Fruit fly (Drosophila melanogaster) whole organism, embryonic: ENCODE data around the gene Oseg1.
A peak's percentile ranks its signal among the peaks of the same experiment; 100 is the strongest.

Source experiments
- Adf1 ChIP-seq: fragments of 200-800 bp; sonication (Bioruptor generic); IDR thresholded peaks from 2 replicates; pipeline ENCODE4 v1.3.6; 2022; ENCODE audit warnings: missing biosample characterization, missing genetic modification characterization
- BEAF-32 ChIP-seq: fragments of 200-800 bp; sonication (Bioruptor generic); optimal IDR thresholded peaks from 3 replicates; lab custom pipeline; 2017; ENCODE audit warnings: missing biosample characterization, missing genetic modification characterization, mild to moderate bottlenecking, moderate library complexity, missing genetic modification reagents
- BtbVII ChIP-seq: fragments of 200-800 bp; sonication (Bioruptor generic); optimal IDR thresholded peaks from 3 replicates; lab custom pipeline; 2017; ENCODE audit warnings: missing biosample characterization, mild to moderate bottlenecking, missing genetic modification characterization
- Bteb2 ChIP-seq: fragments of 200-800 bp; sonication (Bioruptor generic); optimal IDR thresholded peaks from 2 replicates; lab custom pipeline; 2016; ENCODE audit warnings: missing biosample characterization, missing genetic modification characterization
- C15 ChIP-seq: fragments of 200-800 bp; sonication (Bioruptor generic); IDR thresholded peaks from 3 replicates; pipeline ENCODE4 v1.3.6; 2022; ENCODE audit warnings: missing biosample characterization, missing genetic modification characterization
- CG12769 ChIP-seq: fragments of 200-800 bp; sonication (Bioruptor generic); optimal IDR thresholded peaks from 2 replicates; lab custom pipeline; 2019; ENCODE audit warnings: missing biosample characterization, mild to moderate bottlenecking, missing genetic modification characterization, moderate library complexity
- CG12942 ChIP-seq: fragments of 200-800 bp; sonication (Bioruptor generic); optimal IDR thresholded peaks from 3 replicates; lab custom pipeline; 2016; ENCODE audit warnings: missing biosample characterization, missing genetic modification characterization
- CG14441 ChIP-seq: fragments of 200-800 bp; sonication (Bioruptor generic); IDR thresholded peaks from 2 replicates; pipeline ENCODE4 v1.3.6; 2022; ENCODE audit warnings: missing biosample characterization, missing genetic modification characterization
- CG2678 ChIP-seq: fragments of 200-800 bp; sonication (Bioruptor generic); optimal IDR thresholded peaks from 3 replicates; lab custom pipeline; 2019; ENCODE audit warnings: missing biosample characterization, mild to moderate bottlenecking, missing genetic modification characterization, moderate library complexity
- CG32772 ChIP-seq: fragments of 200-800 bp; sonication (Bioruptor generic); IDR thresholded peaks from 2 replicates; pipeline ENCODE4 v1.3.6; 2022; ENCODE audit warnings: missing biosample characterization, missing genetic modification characterization
- CG3995 ChIP-seq: fragments of 200-800 bp; sonication (Bioruptor generic); optimal IDR thresholded peaks from 3 replicates; lab custom pipeline; 2016; ENCODE audit warnings: missing biosample characterization, missing genetic modification characterization
- CG5953 ChIP-seq: fragments of 200-800 bp; sonication (Bioruptor generic); IDR thresholded peaks from 2 replicates; pipeline ENCODE4 v1.3.6; 2022; ENCODE audit warnings: missing biosample characterization, missing genetic modification characterization
- CG6689 ChIP-seq: fragments of 200-800 bp; sonication (Bioruptor generic); IDR thresholded peaks from 2 replicates; pipeline ENCODE4 v1.3.6; 2022; ENCODE audit warnings: missing biosample characterization, missing genetic modification characterization
- CG6813 ChIP-seq: fragments of 200-800 bp; sonication (Bioruptor generic); optimal IDR thresholded peaks from 2 replicates; lab custom pipeline; 2017; ENCODE audit warnings: missing biosample characterization, missing genetic modification characterization, mild to moderate bottlenecking, moderate library complexity, missing genetic modification reagents
- CG7372 ChIP-seq: fragments of 200-800 bp; sonication (Bioruptor generic); IDR thresholded peaks from 2 replicates; pipeline ENCODE4 v1.3.6; 2022; ENCODE audit warnings: missing biosample characterization, missing genetic modification characterization
- CG7839 ChIP-seq: fragments of 200-800 bp; sonication (Bioruptor generic); optimal IDR thresholded peaks from 3 replicates; lab custom pipeline; 2018; ENCODE audit warnings: missing biosample characterization, mild to moderate bottlenecking, missing genetic modification characterization, moderate library complexity
- CG8290 ChIP-seq, 3 experiments: fragments of 200-800 bp; sonication (Bioruptor generic); optimal IDR thresholded peaks; 2 replicates each; lab custom pipeline; 2016 to 2019; ENCODE audit warnings: missing biosample characterization in 3 of 3, missing genetic modification characterization in 3 of 3, mild to moderate bottlenecking in 2 of 3, moderate library complexity in 1 of 3
- CG8765 ChIP-seq: fragments of 200-800 bp; sonication (Bioruptor generic); IDR thresholded peaks from 2 replicates; pipeline ENCODE4 v1.3.6; 2022; ENCODE audit warnings: missing biosample characterization, missing genetic modification characterization
- CG9817 ChIP-seq: fragments of 200-800 bp; sonication (Bioruptor generic); optimal IDR thresholded peaks from 2 replicates; lab custom pipeline; 2018; ENCODE audit warnings: missing biosample characterization, mild to moderate bottlenecking, missing genetic modification characterization, moderate library complexity
- Dfd ChIP-seq, 2 experiments: fragments of >200 bp; optimal IDR thresholded peaks; 2 replicates each; lab custom pipeline; 2017; ENCODE audit warnings: missing biosample characterization in 2 of 2, missing genetic modification characterization in 2 of 2
- Fer2 ChIP-seq: fragments of 200-800 bp; sonication (Bioruptor generic); optimal IDR thresholded peaks from 2 replicates; lab custom pipeline; 2018; ENCODE audit warnings: missing biosample characterization, mild to moderate bottlenecking, missing genetic modification characterization, moderate library complexity
- Kr ChIP-seq: fragments of 200-800 bp; sonication (Bioruptor generic); optimal IDR thresholded peaks from 2 replicates; lab custom pipeline; 2017; ENCODE audit warnings: missing biosample characterization, mild to moderate bottlenecking, missing genetic modification characterization
- MESR4 ChIP-seq: fragments of 200-800 bp; sonication (Bioruptor generic); optimal IDR thresholded peaks from 2 replicates; lab custom pipeline; 2018; ENCODE audit warnings: missing biosample characterization, mild to moderate bottlenecking, missing genetic modification characterization, moderate library complexity
- NfI ChIP-seq: fragments of 200-800 bp; sonication (Bioruptor generic); optimal IDR thresholded peaks from 3 replicates; lab custom pipeline; 2018; ENCODE audit warnings: missing biosample characterization, mild to moderate bottlenecking, missing genetic modification characterization, moderate library complexity
- Pdp1 ChIP-seq, 2 experiments: fragments of 200-800 bp; sonication (Bioruptor generic); optimal IDR thresholded peaks; 3 replicates each; lab custom pipeline; 2016; ENCODE audit warnings: missing biosample characterization in 2 of 2, missing genetic modification characterization in 2 of 2, mild to moderate bottlenecking in 1 of 2, moderate library complexity in 1 of 2
- Scr ChIP-seq: fragments of 200-800 bp; sonication (Bioruptor generic); IDR thresholded peaks from 2 replicates; pipeline ENCODE4 v1.3.6; 2022; ENCODE audit warnings: missing biosample characterization, missing genetic modification characterization; ENCODE audit not compliant: partially characterized antibody
- Sry-β ChIP-seq: fragments of 200-800 bp; sonication (Bioruptor generic); optimal IDR thresholded peaks from 2 replicates; lab custom pipeline; 2018; ENCODE audit warnings: missing biosample characterization, mild to moderate bottlenecking, missing genetic modification characterization, moderate library complexity
- ab ChIP-seq: fragments of 200-800 bp; sonication (Bioruptor generic); optimal IDR thresholded peaks from 2 replicates; lab custom pipeline; 2016; ENCODE audit warnings: missing biosample characterization, missing genetic modification characterization
- bigmax ChIP-seq: fragments of 200-800 bp; sonication (Bioruptor generic); optimal IDR thresholded peaks from 2 replicates; lab custom pipeline; 2018; ENCODE audit warnings: missing biosample characterization, mild to moderate bottlenecking, missing genetic modification characterization
- cato ChIP-seq: fragments of 200-800 bp; sonication (Bioruptor generic); optimal IDR thresholded peaks from 2 replicates; lab custom pipeline; 2016; ENCODE audit warnings: missing biosample characterization, missing genetic modification characterization, borderline replicate concordance
- dpn ChIP-seq, 2 experiments: fragments of 200-800 bp; sonication (Bioruptor generic); optimal IDR thresholded peaks; 3 replicates each; lab custom pipeline; 2016; ENCODE audit warnings: missing biosample characterization in 2 of 2, missing genetic modification characterization in 2 of 2
- exex ChIP-seq: fragments of 200-800 bp; sonication (Bioruptor generic); optimal IDR thresholded peaks from 4 replicates; lab custom pipeline; 2018; ENCODE audit warnings: missing biosample characterization, mild to moderate bottlenecking, missing genetic modification characterization, moderate library complexity
- gro ChIP-seq: fragments of 200-800 bp; sonication (Bioruptor generic); optimal IDR thresholded peaks from 2 replicates; lab custom pipeline; 2016; ENCODE audit warnings: missing biosample characterization, missing genetic modification characterization
- ham ChIP-seq: fragments of 200-800 bp; sonication (Bioruptor generic); IDR thresholded peaks from 2 replicates; pipeline ENCODE4 v1.3.6; 2022; ENCODE audit warnings: missing biosample characterization, missing genetic modification characterization
- her ChIP-seq: fragments of 200-800 bp; sonication (Bioruptor generic); optimal IDR thresholded peaks from 2 replicates; lab custom pipeline; 2016; ENCODE audit warnings: missing biosample characterization, missing genetic modification characterization
- kah ChIP-seq: fragments of 200-800 bp; sonication (Bioruptor generic); optimal IDR thresholded peaks from 2 replicates; lab custom pipeline; 2018; ENCODE audit warnings: missing biosample characterization, mild to moderate bottlenecking, missing genetic modification characterization
- kay ChIP-seq: fragments of 200-800 bp; sonication (Bioruptor generic); optimal IDR thresholded peaks from 2 replicates; lab custom pipeline; 2016; ENCODE audit warnings: missing biosample characterization, missing genetic modification characterization
- lbe ChIP-seq: fragments of 200-800 bp; sonication (Bioruptor generic); optimal IDR thresholded peaks from 2 replicates; lab custom pipeline; 2016; ENCODE audit warnings: missing biosample characterization, mild to moderate bottlenecking, missing genetic modification characterization
- mirr ChIP-seq: fragments of 200-800 bp; sonication (Bioruptor generic); optimal IDR thresholded peaks from 3 replicates; lab custom pipeline; 2018; ENCODE audit warnings: missing biosample characterization, mild to moderate bottlenecking, missing genetic modification characterization
- org-1 ChIP-seq: fragments of 200-800 bp; sonication (Bioruptor generic); optimal IDR thresholded peaks from 2 replicates; lab custom pipeline; 2017; ENCODE audit warnings: missing biosample characterization, missing genetic modification characterization
- pnt ChIP-seq: fragments of 200-800 bp; sonication (Bioruptor generic); optimal IDR thresholded peaks from 3 replicates; lab custom pipeline; 2016; ENCODE audit warnings: missing biosample characterization, missing genetic modification characterization
- pros ChIP-seq: fragments of 200-800 bp; sonication (Bioruptor generic); optimal IDR thresholded peaks from 3 replicates; lab custom pipeline; 2019; ENCODE audit warnings: missing biosample characterization, mild to moderate bottlenecking, missing genetic modification characterization, moderate library complexity
- repo ChIP-seq: fragments of 200-800 bp; sonication (Bioruptor generic); optimal IDR thresholded peaks from 2 replicates; lab custom pipeline; 2016; ENCODE audit warnings: missing biosample characterization, missing genetic modification characterization
- row ChIP-seq: fragments of 200-800 bp; sonication (Bioruptor generic); IDR thresholded peaks from 3 replicates; pipeline ENCODE4 v1.3.6; 2022; ENCODE audit warnings: missing biosample characterization, missing genetic modification characterization
- stc ChIP-seq: fragments of 200-800 bp; sonication (Bioruptor generic); IDR thresholded peaks from 2 replicates; pipeline ENCODE4 v1.3.6; 2022; ENCODE audit warnings: missing biosample characterization, missing genetic modification characterization
- tgo ChIP-seq: fragments of 200-800 bp; sonication (Bioruptor generic); IDR thresholded peaks from 3 replicates; pipeline ENCODE4 v1.3.6; 2022; ENCODE audit warnings: missing biosample characterization, missing genetic modification characterization
- wdn ChIP-seq: fragments of 200-800 bp; sonication (Bioruptor generic); IDR thresholded peaks from 2 replicates; pipeline ENCODE4 v1.3.6; 2022; ENCODE audit warnings: missing biosample characterization, missing genetic modification characterization
- wek ChIP-seq: fragments of 200-800 bp; sonication (Bioruptor generic); optimal IDR thresholded peaks from 3 replicates; lab custom pipeline; 2018; ENCODE audit warnings: missing biosample characterization, mild to moderate bottlenecking, missing genetic modification characterization, moderate library complexity

The Oseg1 gene

DNA sequence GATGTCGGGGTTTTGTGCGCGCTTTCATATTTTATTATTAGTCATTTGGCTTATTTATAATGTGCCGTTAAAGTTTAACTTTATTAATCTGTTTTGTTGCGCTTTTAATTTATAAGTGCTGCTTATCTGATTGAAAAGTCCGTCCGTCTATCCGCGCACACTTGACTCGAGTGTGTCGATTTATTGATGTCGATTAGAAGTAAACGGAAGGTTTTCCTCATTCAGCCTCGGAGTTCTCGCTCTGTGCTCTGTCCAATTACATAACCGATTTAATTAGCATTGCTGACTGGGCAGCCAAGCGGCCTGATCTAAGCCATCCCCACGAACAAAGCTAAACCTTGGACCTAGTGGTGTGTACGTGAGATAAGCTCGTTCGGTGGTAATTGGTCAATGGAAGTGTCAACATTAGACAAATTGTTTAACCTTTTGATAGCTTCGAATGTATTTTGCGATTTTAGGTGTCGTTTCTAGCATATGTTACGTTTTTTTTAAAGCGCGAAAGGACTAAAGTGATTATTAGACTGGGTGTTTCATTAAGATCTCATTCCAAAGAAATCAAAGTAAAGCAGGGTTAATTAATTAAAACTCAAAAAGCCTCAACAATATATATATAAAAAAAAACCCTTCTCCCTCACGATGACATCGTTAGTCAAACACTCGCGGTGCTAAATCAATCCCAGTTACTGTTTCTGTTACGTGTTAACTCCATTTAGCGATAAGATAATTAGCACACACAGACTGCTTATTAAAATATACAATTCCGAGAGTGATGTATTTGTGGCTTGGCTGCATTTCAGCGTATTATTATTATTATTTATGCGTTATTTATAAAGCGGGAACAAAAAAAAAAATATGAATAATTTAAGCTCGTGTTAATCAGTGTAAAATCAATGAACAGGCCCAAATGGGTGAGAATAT is 41.1 kb upstream of the Oseg1 start (continued):
- TF ChIP-seq CG7839 (tag; lab: Kevin White, UChicago) (peak; percentile 36), CG32772 (GFP tag; lab: Robert Waterston, UW) (no peak), CG12942 (GFP tag; lab: Kevin White, UChicago) (no peak), wdn (GFP tag; lab: Robert Waterston, UW) (0 out of 2 replicates have a peak, but pooled peaks have one; percentile 13), repo (GFP tag; lab: Kevin White, UChicago) (no peak), Dfd (GFP tag; optimal IDR thresholded peaks at IDR 0.05; lab: Kevin White, UChicago) (no peak), ab (GFP tag; lab: Kevin White, UChicago) (no peak), CG9817 (tag; lab: Kevin White, UChicago) (peak; percentile 14), CG12769 (no peak), wek (GFP tag; lab: Kevin White, UChicago) (no peak), BtbVII (GFP tag; lab: Kevin White, UChicago) (no peak), CG8290 (GFP tag; optimal IDR thresholded peaks at IDR 0.05; lab: Kevin White, UChicago) (no peak), CG8290 (tag; optimal IDR thresholded peaks at IDR 0.05; lab: Kevin White, UChicago) (peak in 1 of 2 experiments; percentile 2), org-1 (GFP tag; lab: Kevin White, UChicago) (no peak), CG5953 (GFP tag; lab: Robert Waterston, UW) (no peak), CG2678 (tag; lab: Kevin White, UChicago) (peak; percentile 42), exex (tag; lab: Kevin White, UChicago) (peak; percentile 84), tgo (GFP tag; lab: Robert Waterston, UW) (no peak; the same call in 2 of the 3 replicates), row (GFP tag; lab: Robert Waterston, UW) (0 out of 3 replicates have a peak, but pooled peaks have one; percentile 11), cato (no peak), NfI (GFP tag; lab: Kevin White, UChicago) (no peak), Sry-β (no peak), her (GFP tag; lab: Kevin White, UChicago) (no peak), CG8765 (no peak), stc (no peak), mirr (GFP tag; lab: Kevin White, UChicago) (peak; percentile 71), CG14441 (GFP tag; lab: Robert Waterston, UW) (no peak), Fer2 (tag; lab: Kevin White, UChicago) (no peak), Scr (GFP tag; lab: Robert Waterston, UW) (peak; percentile 20; the same call in 1 of the 2 replicates), bigmax (GFP tag; lab: Kevin White, UChicago) (no peak), Pdp1 (GFP tag; optimal IDR thresholded peaks at IDR 0.05; lab: Kevin White, UChicago) (peak in 1 of 2 experiments; percentile 97), Bteb2 (GFP tag; lab: Kevin White, UChicago) (no peak), gro (GFP tag; lab: Kevin White, UChicago) (peak; percentile 51), CG7372 (GFP tag; lab: Robert Waterston, UW) (no peak), C15 (GFP tag; lab: Robert Waterston, UW) (no peak), MESR4 (GFP tag; lab: Kevin White, UChicago) (no peak), CG6689 (GFP tag; lab: Robert Waterston, UW) (no peak), ham (GFP tag; lab: Robert Waterston, UW) (no peak), kay (GFP tag; lab: Kevin White, UChicago) (no peak), kah (GFP tag; lab: Kevin White, UChicago) (no peak), Kr (GFP tag; lab: Kevin White, UChicago) (no peak), lbe (GFP tag; lab: Kevin White, UChicago) (peak; percentile 35), BEAF-32 (GFP tag; lab: Kevin White, UChicago) (peak; percentile 48), dpn (GFP tag; optimal IDR thresholded peaks at IDR 0.05; lab: Kevin White, UChicago) (no peak), Adf1 (GFP tag; lab: Robert Waterston, UW) (no peak), CG3995 (GFP tag; lab: Kevin White, UChicago) (no peak), CG6813 (no peak), pros (GFP tag; lab: Kevin White, UChicago) (no peak), pnt (GFP tag; lab: Kevin White, UChicago) (no peak)
